Worm (Caenorhabditis elegans): ENCODE measurements around the gene F13A2.4.

DNA sequence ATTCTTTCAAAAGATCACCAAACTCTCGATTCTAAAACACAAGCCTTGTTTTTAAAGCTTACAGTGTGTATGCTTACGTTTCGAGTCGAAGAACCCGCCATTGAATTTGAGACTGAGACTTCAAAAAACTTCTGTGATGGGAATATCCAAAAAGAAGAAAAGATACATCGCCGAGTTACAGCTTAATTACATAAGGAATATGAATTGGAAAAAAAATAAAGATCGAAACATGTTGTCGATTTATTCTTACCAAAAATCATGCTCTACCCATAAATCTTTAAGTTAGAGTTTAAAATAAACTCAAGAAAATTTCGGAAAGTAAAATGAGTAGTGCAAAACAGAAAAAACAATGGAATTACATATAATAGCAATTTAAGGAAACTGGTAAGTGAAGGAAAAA, 13.8 kb downstream of the F13A2.4 start, which contains the start of gene F13A2.10:
- TF ChIP-seq ceh-82 (tag; optimal IDR thresholded peaks at IDR 0.05) (no peak), F26F4.8 (GFP tag; conservative IDR thresholded peaks at IDR 0.05) (no peak), nhr-25 (tag; optimal IDR thresholded peaks at IDR 0.05; ENCODE audit: borderline replicate concordance, insufficient read depth) (no peak), Y105C5A.15 (GFP tag; IDR thresholded peaks at IDR 0.05) (no peak), aha-1 (tag) (peak; percentile 34), nhr-77 (tag; optimal IDR thresholded peaks at IDR 0.05) (no peak), unc-39 (tag; optimal IDR thresholded peaks at IDR 0.05) (no peak), nhr-111 (GFP tag; optimal IDR thresholded peaks at IDR 0.05) (no peak), ctbp-1 (GFP tag; IDR thresholded peaks at IDR 0.05) (no peak), egl-43 (GFP tag; IDR thresholded peaks at IDR 0.05) (no peak), aly-2 (tag; optimal IDR thresholded peaks at IDR 0.05) (no peak), unc-62 (GFP tag; optimal IDR thresholded peaks at IDR 0.05 in 1 of 2) (no peak), unc-62 (tag; optimal IDR thresholded peaks at IDR 0.05) (no peak), fos-1 (tag; optimal IDR thresholded peaks at IDR 0.05) (no peak)
